Worm (Caenorhabditis elegans): ENCODE measurements around the gene T15B12.2.

Gene T15B12.2

DNA sequence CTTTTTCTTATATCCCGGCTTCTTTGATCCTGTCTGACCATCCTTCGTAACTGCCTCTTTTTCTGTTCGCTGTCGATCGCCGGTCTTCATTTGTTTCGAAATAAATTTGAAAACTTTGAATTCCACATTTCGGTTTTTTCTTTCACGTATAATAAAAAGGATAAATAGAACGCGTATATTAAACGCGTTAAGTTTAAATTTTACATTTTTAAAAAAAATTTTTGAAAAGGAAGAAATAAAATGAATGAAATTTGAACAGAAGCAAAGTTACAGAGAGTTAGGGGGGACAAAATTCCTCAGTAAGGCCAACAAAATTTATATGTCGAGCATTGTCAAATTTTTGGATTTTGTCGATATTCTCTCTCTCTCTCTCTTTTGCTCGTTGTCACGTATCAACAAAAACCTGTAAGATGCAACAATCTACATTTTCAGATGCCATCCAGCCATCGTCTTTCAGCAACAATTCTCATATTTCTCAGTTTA lies at the start of gene T15B12.2, which contains the start of gene F52C9.5:
Gene T15B12.2, minus strand, starts transcription at position 101 of the 483 bp plus-strand sequence.
Gene F52C9.5, plus strand, starts transcription at position 433 of the 483 bp plus-strand sequence.
- TF ChIP-seq dao-5 (tag; optimal IDR thresholded peaks at IDR 0.05) (no peak), him-1 (tag; optimal IDR thresholded peaks at IDR 0.05) (no peak), W03F9.2 (tag; optimal IDR thresholded peaks at IDR 0.05) (no peak)

DNA sequence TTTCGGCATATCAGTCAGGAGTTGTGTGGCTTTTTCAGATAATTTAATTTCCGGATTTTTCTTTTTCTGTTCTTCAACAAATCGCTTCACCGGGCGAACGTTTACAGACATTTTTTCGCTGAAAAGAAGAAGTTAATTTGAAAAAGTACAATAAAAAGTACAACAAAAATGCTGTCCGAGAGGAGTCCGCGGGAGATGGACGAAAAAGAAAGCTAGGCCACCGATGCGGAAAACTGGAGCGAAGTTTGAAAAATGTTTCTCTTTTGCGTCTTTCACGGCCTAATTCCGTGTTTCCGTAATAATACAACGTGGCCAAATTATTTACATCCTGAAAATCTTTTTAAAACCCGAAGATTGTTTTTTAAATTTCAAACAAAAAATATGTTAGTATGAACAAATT lies 47.6 kb upstream of the T15B12.2 start, which contains the start of gene thoc-5:
Gene thoc-5, minus strand, starts transcription at position 152 of the 400 bp plus-strand sequence.
- TF ChIP-seq W03F9.2 (tag; optimal IDR thresholded peaks at IDR 0.05) (peak; percentile 70), dao-5 (tag; optimal IDR thresholded peaks at IDR 0.05) (no peak), him-1 (tag; optimal IDR thresholded peaks at IDR 0.05) (peak; percentile 18)

DNA sequence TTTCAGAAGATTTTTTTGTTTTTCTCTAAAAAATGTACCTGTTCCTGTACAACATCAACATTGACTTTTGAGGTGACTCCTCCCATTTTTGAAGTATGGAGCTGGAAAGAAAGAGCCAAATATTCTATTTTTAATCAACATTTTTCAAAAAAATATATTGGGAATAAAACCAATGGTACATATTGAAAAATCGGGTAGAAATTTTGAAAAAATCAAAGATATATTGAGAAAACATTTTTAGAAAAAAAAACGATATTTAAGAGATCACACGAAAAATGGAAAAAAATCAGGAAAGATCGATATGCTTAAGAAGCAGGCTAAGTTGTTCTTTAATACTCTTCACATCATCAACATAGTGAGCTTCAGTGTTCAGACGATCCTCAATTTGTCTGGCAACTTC lies 44.3 kb upstream of the T15B12.2 start, which contains the start of gene glrx-21:
Gene glrx-21, minus strand, starts transcription at position 101 of the 400 bp plus-strand sequence.
- TF ChIP-seq dao-5 (tag; optimal IDR thresholded peaks at IDR 0.05) (no peak), him-1 (tag; optimal IDR thresholded peaks at IDR 0.05) (no peak), W03F9.2 (tag; optimal IDR thresholded peaks at IDR 0.05) (no peak)

DNA sequence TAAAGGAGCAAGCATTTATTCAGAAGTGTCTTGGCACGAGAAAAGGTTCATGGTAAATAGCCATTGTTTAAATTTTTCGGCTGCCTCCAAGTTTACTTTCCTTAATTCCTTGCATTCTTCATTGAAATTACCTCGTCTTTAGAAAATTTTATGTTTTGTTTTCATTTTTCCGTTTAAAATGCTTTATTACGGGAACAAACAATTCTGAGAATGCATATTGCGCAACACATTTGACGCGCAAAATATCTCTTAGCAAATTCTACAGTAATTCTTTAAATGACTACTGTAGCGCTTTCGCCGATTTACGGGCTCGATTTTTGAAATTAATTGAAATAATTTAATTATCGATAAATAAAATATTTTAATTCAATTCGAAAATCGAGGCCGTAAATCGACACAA lies 42.9 kb upstream of the T15B12.2 start:
- TF ChIP-seq him-1 (tag; optimal IDR thresholded peaks at IDR 0.05) = no peak
- no peak for TF ChIP-seq W03F9.2 (tag; optimal IDR thresholded peaks at IDR 0.05)
- TF ChIP-seq dao-5 (tag; optimal IDR thresholded peaks at IDR 0.05) = no peak

DNA sequence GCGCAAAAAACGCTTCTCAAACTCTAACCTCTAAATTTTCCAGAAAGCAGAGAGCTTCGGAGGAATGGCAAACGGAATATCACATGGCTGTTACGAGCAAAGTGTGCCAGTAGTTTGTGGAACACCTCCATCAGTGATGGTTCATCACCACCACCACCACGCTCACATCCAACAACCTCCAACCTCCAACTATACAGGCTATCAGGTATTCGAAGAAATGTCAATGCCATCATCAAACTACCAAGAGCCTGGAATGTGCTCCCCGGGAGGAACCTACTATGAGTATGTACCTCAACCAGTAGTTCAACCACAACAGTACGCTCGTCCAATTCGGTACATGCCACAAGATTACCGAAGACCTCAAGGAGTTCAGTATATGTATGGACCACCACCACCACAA lies 41.9 kb upstream of the T15B12.2 start:
- TF ChIP-seq him-1 (tag; optimal IDR thresholded peaks at IDR 0.05) (no peak), dao-5 (tag; optimal IDR thresholded peaks at IDR 0.05) (no peak), W03F9.2 (tag; optimal IDR thresholded peaks at IDR 0.05) (no peak)

DNA sequence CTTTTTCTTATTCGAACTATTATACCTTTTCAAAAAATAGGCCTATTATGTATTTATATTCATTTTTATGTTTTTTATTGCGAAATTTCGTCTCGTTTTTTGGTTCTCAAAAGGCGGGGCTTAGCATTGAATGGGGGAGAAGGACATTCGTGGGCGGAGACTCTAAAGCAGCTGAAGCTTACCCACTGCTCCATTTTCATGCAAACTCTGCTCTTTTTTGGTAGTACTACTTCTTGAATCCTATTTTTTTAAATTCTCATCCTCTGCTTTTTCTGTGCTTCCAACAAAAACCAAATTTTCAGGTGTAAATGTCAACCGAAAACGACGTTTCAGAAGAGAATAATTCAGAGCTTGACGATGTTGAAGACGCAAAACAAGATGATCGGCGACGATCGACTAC lies 39.7 kb upstream of the T15B12.2 start, which contains the start of gene ZK121.2:
Gene ZK121.2, plus strand, starts transcription at position 301 of the 400 bp plus-strand sequence.
- no peak for TF ChIP-seq W03F9.2 (tag; optimal IDR thresholded peaks at IDR 0.05)
- TF ChIP-seq him-1 (tag; optimal IDR thresholded peaks at IDR 0.05) = no peak
- TF ChIP-seq dao-5 (tag; optimal IDR thresholded peaks at IDR 0.05) = no peak

DNA sequence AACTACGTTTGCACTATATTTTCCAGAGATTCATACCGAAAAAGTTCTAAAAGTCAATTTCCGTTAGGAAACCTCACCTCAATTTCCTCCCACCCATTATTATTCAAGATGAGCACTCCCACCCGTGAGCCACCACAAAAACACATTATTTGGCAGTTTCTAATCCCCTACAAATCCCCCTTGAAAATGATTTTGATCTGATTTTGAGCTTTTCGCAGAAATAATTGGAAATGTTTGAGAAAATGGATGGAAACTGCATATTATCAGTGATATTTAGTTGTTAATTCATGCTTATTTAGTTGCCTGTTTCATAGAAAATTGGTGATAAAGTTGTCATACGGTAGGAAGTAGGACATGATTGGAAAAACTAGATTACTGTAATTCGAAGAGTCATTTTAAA lies 38.8 kb upstream of the T15B12.2 start:
- no peak for TF ChIP-seq dao-5 (tag; optimal IDR thresholded peaks at IDR 0.05)
- TF ChIP-seq him-1 (tag; optimal IDR thresholded peaks at IDR 0.05) = no peak
- TF ChIP-seq W03F9.2 (tag; optimal IDR thresholded peaks at IDR 0.05) = no peak

DNA sequence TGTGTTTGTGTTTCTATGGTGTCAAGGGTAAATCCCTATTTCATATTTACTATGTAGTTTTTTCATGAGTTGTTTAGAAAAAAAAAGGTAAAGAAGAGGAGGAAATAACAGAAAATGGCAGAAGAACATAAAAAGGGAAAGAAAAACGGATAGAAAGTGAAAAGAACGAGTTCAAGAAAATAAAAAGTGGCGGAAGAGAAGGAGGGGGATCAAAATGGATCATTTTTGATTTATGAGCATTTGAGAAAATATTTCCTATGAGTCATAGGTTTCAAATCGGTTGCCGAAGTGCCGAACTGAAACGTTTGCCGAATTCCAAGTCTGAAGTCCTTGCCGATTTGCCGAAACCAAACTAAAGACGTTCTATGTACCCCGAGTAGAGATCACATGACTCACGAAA lies 37.1 kb upstream of the T15B12.2 start:
- no peak for TF ChIP-seq W03F9.2 (tag; optimal IDR thresholded peaks at IDR 0.05)
- TF ChIP-seq him-1 (tag; optimal IDR thresholded peaks at IDR 0.05) = no peak
- TF ChIP-seq dao-5 (tag; optimal IDR thresholded peaks at IDR 0.05) = no peak

DNA sequence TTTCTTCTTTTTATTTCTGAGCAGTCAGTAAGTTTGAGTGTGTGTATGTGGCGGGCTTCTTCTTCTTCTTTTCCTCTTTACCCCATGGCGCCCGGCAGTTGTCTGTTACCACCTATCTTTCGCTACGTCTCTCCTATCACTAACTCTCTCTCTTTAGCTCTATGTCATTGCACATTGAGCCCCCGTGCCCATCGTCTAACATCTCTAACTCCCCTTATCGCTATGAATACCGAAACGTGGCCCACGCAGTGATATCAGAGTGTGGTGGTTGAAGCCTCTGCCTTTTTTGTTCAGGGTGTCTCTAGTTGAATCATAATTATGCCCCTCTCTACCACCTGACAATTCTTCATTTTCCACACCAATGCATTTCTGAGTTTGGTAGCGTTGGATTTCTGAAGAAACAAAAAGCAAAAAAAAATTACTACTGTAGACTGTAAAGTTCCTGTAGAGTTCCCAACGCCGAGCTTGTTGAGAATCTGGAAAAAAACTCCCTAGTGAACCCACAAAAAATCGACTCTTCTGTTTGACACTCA lies 32.9 kb upstream of the T15B12.2 start:
- no peak for TF ChIP-seq dao-5 (tag; optimal IDR thresholded peaks at IDR 0.05)
- TF ChIP-seq W03F9.2 (tag; optimal IDR thresholded peaks at IDR 0.05) = no peak
- no peak for TF ChIP-seq him-1 (tag; optimal IDR thresholded peaks at IDR 0.05)

DNA sequence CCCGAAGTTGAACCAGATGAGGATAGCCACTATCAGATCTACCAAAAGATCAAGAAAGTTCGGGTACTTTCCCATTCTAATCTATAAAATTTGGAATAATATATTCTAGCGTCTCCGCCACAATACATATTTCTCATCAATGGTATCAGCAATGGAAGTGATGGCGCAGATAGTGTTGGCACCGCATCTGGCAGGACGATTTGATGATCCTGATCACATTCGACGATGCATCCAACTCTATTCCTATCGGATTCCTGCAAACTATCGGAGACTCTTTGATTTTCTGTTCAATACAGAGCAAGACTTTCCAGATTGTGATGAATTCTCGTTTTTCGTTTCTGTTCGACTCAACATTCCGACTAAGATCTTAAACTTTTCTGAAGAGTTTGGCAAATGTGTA lies 27.7 kb upstream of the T15B12.2 start:
- TF ChIP-seq W03F9.2 (tag; optimal IDR thresholded peaks at IDR 0.05) (no peak), him-1 (tag; optimal IDR thresholded peaks at IDR 0.05) (no peak)

DNA sequence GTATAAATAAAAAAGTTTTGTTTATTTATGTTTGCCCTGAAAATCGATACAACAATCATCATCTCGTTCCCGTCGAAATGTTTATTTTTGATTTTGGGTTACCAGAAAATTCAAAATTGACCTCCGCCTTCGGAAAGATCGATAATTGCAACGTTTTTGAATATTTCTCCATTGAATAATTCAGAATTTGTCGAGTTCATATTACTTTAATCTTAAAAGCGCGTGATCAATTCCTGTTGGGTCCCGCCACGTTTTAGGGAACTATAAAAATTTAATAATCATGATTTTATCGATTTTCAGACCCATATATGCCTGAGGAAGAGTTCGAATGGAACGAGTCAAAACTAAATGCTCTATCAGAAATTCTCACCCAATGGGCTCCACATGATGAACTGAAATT lies 24.6 kb upstream of the T15B12.2 start, which contains the start of gene sorf-2:
Gene sorf-2, plus strand, starts transcription at position 301 of the 400 bp plus-strand sequence.
- TF ChIP-seq W03F9.2 (tag; optimal IDR thresholded peaks at IDR 0.05) = no peak
- no peak for TF ChIP-seq dao-5 (tag; optimal IDR thresholded peaks at IDR 0.05)
- no peak for TF ChIP-seq him-1 (tag; optimal IDR thresholded peaks at IDR 0.05)

DNA sequence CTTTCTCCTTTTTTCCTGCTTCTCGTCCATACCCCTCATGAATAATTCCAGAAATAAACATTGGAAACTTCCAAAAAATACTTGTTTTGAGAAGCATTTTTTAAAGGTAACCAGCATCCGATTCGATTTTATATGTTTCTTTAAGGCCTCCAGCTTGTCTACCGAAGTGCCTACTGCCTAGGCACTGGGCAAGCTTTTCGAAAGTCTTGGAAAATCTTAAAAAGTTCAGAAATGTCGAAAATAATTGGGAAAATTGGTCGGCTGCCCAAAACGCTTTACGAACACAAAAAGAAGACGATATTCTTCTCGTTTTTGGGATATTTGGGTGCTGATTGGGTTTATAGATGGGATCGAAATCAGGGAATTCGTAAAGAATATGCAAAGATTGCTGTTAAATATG lies 20.0 kb upstream of the T15B12.2 start, which contains the start of gene F52C9.3:
Gene F52C9.3, plus strand, starts transcription at position 225 of the 400 bp plus-strand sequence.
- no peak for TF ChIP-seq him-1 (tag; optimal IDR thresholded peaks at IDR 0.05)
- TF ChIP-seq dao-5 (tag; optimal IDR thresholded peaks at IDR 0.05) = no peak
- no peak for TF ChIP-seq W03F9.2 (tag; optimal IDR thresholded peaks at IDR 0.05)

DNA sequence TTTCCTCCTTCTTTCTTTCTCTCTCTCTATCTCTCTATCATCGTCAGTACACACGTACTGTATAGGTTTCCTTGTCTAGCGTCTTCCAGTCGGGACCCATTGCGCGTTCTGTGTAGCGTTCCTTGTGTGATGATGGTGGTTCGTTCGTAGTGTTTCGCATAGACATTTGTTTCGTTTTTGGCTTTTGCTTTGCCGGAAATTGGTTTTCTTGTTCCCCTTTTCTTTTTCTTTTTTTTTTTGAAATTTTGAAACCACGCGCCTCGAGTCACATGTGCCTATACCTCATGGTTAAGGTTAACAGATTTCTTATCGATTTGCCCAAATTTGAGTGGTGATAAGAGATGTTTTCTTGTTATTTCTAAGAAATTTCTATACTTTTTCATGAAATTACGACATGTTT lies 16.9 kb upstream of the T15B12.2 start:
- TF ChIP-seq W03F9.2 (tag; optimal IDR thresholded peaks at IDR 0.05) (no peak), him-1 (tag; optimal IDR thresholded peaks at IDR 0.05) (no peak), dao-5 (tag; optimal IDR thresholded peaks at IDR 0.05) (no peak)

DNA sequence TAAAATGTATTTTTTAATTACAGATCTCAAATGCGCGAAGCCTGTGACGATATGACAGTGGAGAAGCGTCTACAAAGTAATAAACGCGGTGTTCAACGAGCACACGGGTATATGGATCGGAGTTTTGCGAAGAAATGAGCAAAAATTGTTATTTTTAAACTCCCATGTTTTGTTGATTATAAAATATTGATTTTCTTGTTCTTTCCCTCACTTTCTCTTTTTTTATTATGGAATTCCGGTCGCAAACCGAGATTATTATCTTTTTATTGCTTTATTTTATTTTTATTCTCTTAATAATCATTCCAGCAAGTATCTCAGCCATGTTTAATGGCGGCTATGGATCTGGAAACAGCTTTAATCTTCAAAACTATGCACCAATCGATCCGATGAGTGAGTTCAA lies 9.3 kb upstream of the T15B12.2 start, which contains the start of gene pqe-1:
Gene pqe-1, plus strand, starts transcription at position 301 of the 400 bp plus-strand sequence.
- TF ChIP-seq him-1 (tag; optimal IDR thresholded peaks at IDR 0.05) = no peak
- TF ChIP-seq W03F9.2 (tag; optimal IDR thresholded peaks at IDR 0.05) = no peak
- TF ChIP-seq dao-5 (tag; optimal IDR thresholded peaks at IDR 0.05) = no peak

DNA sequence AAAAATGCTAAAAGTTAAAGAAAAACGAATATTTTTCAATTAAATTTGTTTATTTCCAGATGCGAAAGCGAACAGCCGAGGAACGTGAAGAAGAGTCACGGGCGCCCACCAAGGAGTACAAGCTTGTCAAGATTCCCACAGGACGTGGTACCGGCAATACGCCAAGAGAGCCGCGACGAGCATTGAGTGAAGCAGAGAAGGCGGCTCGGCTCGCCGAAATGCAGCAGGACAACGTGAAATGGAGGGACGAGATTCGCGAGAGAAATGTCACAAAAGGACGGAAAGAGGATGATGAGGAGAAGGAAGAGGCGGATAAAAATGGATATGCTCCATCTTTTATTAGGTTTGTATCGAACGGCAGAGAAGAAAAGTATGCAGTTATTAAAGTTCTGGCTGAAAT lies 8.7 kb upstream of the T15B12.2 start:
- TF ChIP-seq dao-5 (tag; optimal IDR thresholded peaks at IDR 0.05) = no peak
- no peak for TF ChIP-seq him-1 (tag; optimal IDR thresholded peaks at IDR 0.05)
- no peak for TF ChIP-seq W03F9.2 (tag; optimal IDR thresholded peaks at IDR 0.05)

Measured in whole organism, L4/young adult.